Worm (Caenorhabditis elegans) whole organism, L4 larva: ENCODE measurements around the gene T07D4.2.
A peak's percentile ranks its signal among the peaks of the same experiment; 100 is the strongest.

Experiments
- D1046.2 ChIP-seq: fragments of 200-800 bp; sonication (Bioruptor generic); IDR thresholded peaks from 2 replicates; pipeline ENCODE4 v1.3.6; 2022; ENCODE audit warnings: missing genetic modification characterization, missing compliant biosample characterization
- F10B5.3 ChIP-seq: sonication (generic microtip); optimal IDR thresholded peaks from 2 replicates; lab custom pipeline; 2016; ENCODE audit warnings: mild to moderate bottlenecking, missing genetic modification characterization, missing compliant biosample characterization
- F37D6.2 ChIP-seq: sonication (generic microtip); optimal IDR thresholded peaks from 2 replicates; lab custom pipeline; 2016; ENCODE audit warnings: mild to moderate bottlenecking, missing genetic modification characterization, missing compliant biosample characterization
- F44E2.7 ChIP-seq: fragments of 200-800 bp; sonication (Bioruptor generic); IDR thresholded peaks from 2 replicates; pipeline ENCODE4 v2.1.2; 2022; ENCODE audit warnings: missing genetic modification characterization, missing compliant biosample characterization
- R02D3.7 ChIP-seq: fragments of 150-350 bp; sonication (generic microtip); optimal IDR thresholded peaks from 3 replicates; lab custom pipeline; 2014; ENCODE audit warnings: missing biosample characterization, missing genetic modification characterization
- T20F7.1 ChIP-seq: fragments of 200-800 bp; sonication (Bioruptor generic); optimal IDR thresholded peaks from 2 replicates; lab custom pipeline; 2018; ENCODE audit warnings: mild to moderate bottlenecking, missing genetic modification characterization, missing compliant biosample characterization
- Y105C5A.15 ChIP-seq: fragments of 200-800 bp; sonication (Bioruptor generic); IDR thresholded peaks from 2 replicates; pipeline ENCODE4 v1.3.6; 2022; ENCODE audit warnings: missing genetic modification characterization, missing compliant biosample characterization
- Y48G9A.11 ChIP-seq: fragments of 200-800 bp; sonication (Bioruptor generic); IDR thresholded peaks from 2 replicates; pipeline ENCODE4 v1.3.6; 2022; ENCODE audit warnings: missing genetic modification reagents, missing genetic modification characterization, missing compliant biosample characterization
- ZK546.5 ChIP-seq, 2 experiments: sonication (generic microtip); optimal IDR thresholded peaks; 2 replicates each; lab custom pipeline; 2017; ENCODE audit warnings: missing biosample characterization in 2 of 2, missing genetic modification characterization in 2 of 2
- aha-1 ChIP-seq: fragments of 150-350 bp; peaks from one replicate; lab custom pipeline; 2014; ENCODE audit warnings: missing biosample characterization, missing genetic modification characterization
- ama-1 ChIP-seq: fragments of 150-350 bp; optimal IDR thresholded peaks from 2 replicates; lab custom pipeline; 2014; ENCODE audit warnings: inconsistent platforms, mixed read lengths
- attf-4 ChIP-seq: sonication (generic microtip); optimal IDR thresholded peaks from 3 replicates; lab custom pipeline; 2017; ENCODE audit warnings: missing biosample characterization, missing genetic modification characterization
- ceh-20 ChIP-seq: fragments of 200-800 bp; sonication (Bioruptor generic); IDR thresholded peaks from 2 replicates; pipeline ENCODE4 v1.3.6; 2022; ENCODE audit warnings: missing genetic modification reagents, missing genetic modification characterization, missing compliant biosample characterization
- cey-2 ChIP-seq: sonication (generic microtip); optimal IDR thresholded peaks from 3 replicates; lab custom pipeline; 2017; ENCODE audit warnings: missing genetic modification characterization, mild to moderate bottlenecking, missing compliant biosample characterization, antibody characterized with exemption, borderline replicate concordance; ENCODE audit not compliant: insufficient read depth
- ctbp-1 ChIP-seq: fragments of 200-800 bp; sonication (Bioruptor generic); IDR thresholded peaks from 2 replicates; pipeline ENCODE4 v1.3.6; 2022; ENCODE audit warnings: missing genetic modification reagents, missing genetic modification characterization, missing compliant biosample characterization
- daf-12 ChIP-seq: fragments of 150-350 bp; optimal IDR thresholded peaks from 2 replicates; lab custom pipeline; 2014; ENCODE audit warnings: missing biosample characterization, missing genetic modification reagents, missing genetic modification characterization
- daf-19 ChIP-seq: fragments of 200-800 bp; sonication (Bioruptor generic); conservative IDR thresholded peaks from 2 replicates; pipeline ENCODE4 v1.3.6; 2022; ENCODE audit warnings: missing genetic modification characterization, missing compliant biosample characterization
- daf-8 ChIP-seq: fragments of 200-800 bp; sonication (Bioruptor generic); IDR thresholded peaks from 2 replicates; pipeline ENCODE4 v1.3.6; 2022; ENCODE audit warnings: missing genetic modification characterization, missing compliant biosample characterization
- dmd-6 ChIP-seq: fragments of 200-800 bp; sonication (Bioruptor generic); IDR thresholded peaks from 2 replicates; pipeline ENCODE4 v1.3.6; 2022; ENCODE audit warnings: missing genetic modification reagents, missing genetic modification characterization, missing compliant biosample characterization
- dmd-9 ChIP-seq: fragments of 200-800 bp; sonication (Bioruptor generic); IDR thresholded peaks from 2 replicates; pipeline ENCODE4 v1.3.6; 2022; ENCODE audit warnings: missing genetic modification reagents, missing genetic modification characterization, missing compliant biosample characterization
- hlh-11 ChIP-seq: fragments of 200-800 bp; sonication (Bioruptor generic); optimal IDR thresholded peaks from 2 replicates; lab custom pipeline; 2018; ENCODE audit warnings: mild to moderate bottlenecking, missing genetic modification characterization, missing compliant biosample characterization
- hlh-30 ChIP-seq: sonication (generic microtip); optimal IDR thresholded peaks from 2 replicates; lab custom pipeline; 2017; ENCODE audit warnings: antibody characterized with exemption, mild to moderate bottlenecking, missing genetic modification characterization, missing compliant biosample characterization; ENCODE audit not compliant: insufficient read depth
- hmg-1.1 ChIP-seq: fragments of 200-800 bp; sonication (Bioruptor generic); IDR thresholded peaks from 2 replicates; pipeline ENCODE4 v1.3.6; 2022; ENCODE audit warnings: missing genetic modification reagents, missing genetic modification characterization, missing compliant biosample characterization
- lin-13 ChIP-seq: fragments of 150-350 bp; optimal IDR thresholded peaks from 2 replicates; lab custom pipeline; 2014; ENCODE audit warnings: missing biosample characterization, missing genetic modification reagents, missing genetic modification characterization
- lin-38 ChIP-seq: fragments of 200-800 bp; sonication (Bioruptor generic); IDR thresholded peaks from 2 replicates; pipeline ENCODE4 v1.3.6; 2022; ENCODE audit warnings: missing genetic modification reagents, missing genetic modification characterization, missing compliant biosample characterization
- lir-3 ChIP-seq: sonication (generic microtip); optimal IDR thresholded peaks from 2 replicates; lab custom pipeline; 2016; ENCODE audit warnings: mild to moderate bottlenecking, missing genetic modification characterization, missing compliant biosample characterization
- lsy-2 ChIP-seq, 2 experiments: fragments of 150-350 bp in 1 of 2; sonication (generic microtip) in 1 of 2; optimal IDR thresholded peaks; 2 replicates each; lab custom pipeline; 2014 to 2017; ENCODE audit warnings: missing biosample characterization in 2 of 2, missing genetic modification characterization in 2 of 2
- madf-9 ChIP-seq: fragments of 200-800 bp; sonication (Bioruptor generic); conservative IDR thresholded peaks from 2 replicates; pipeline ENCODE4 v1.3.6; 2022; ENCODE audit warnings: missing genetic modification reagents, missing genetic modification characterization, missing compliant biosample characterization
- mdl-1 ChIP-seq, 2 experiments: fragments of 150-350 bp in 1 of 2; sonication (generic microtip) in 1 of 2; optimal IDR thresholded peaks; 2 replicates each; lab custom pipeline; 2014 to 2017; ENCODE audit warnings: missing biosample characterization in 2 of 2, missing genetic modification characterization in 2 of 2
- mep-1 ChIP-seq: fragments of 150-350 bp; sonication (generic microtip); optimal IDR thresholded peaks from 3 replicates; lab custom pipeline; 2014; ENCODE audit warnings: missing biosample characterization, missing genetic modification characterization
- nhr-102 ChIP-seq: sonication (generic microtip); optimal IDR thresholded peaks from 2 replicates; lab custom pipeline; 2016; ENCODE audit warnings: mild to moderate bottlenecking, missing genetic modification characterization, moderate library complexity, missing compliant biosample characterization
- nhr-111 ChIP-seq: fragments of 200-800 bp; sonication (Bioruptor generic); optimal IDR thresholded peaks from 2 replicates; lab custom pipeline; 2018; ENCODE audit warnings: mild to moderate bottlenecking, missing genetic modification characterization, missing compliant biosample characterization
- nhr-25 ChIP-seq: sonication (generic microtip); optimal IDR thresholded peaks from 2 replicates; lab custom pipeline; 2017; ENCODE audit warnings: missing genetic modification characterization, mild to moderate bottlenecking, missing compliant biosample characterization, antibody characterized with exemption, moderate library complexity, borderline replicate concordance; ENCODE audit not compliant: insufficient read depth
- nhr-28 ChIP-seq: fragments of 150-350 bp; optimal IDR thresholded peaks from 2 replicates; lab custom pipeline; 2014; ENCODE audit warnings: missing biosample characterization, missing genetic modification characterization
- nhr-41 ChIP-seq: fragments of 200-800 bp; sonication (Bioruptor generic); IDR thresholded peaks from 2 replicates; pipeline ENCODE4 v1.3.6; 2022; ENCODE audit warnings: missing genetic modification reagents, missing genetic modification characterization, missing compliant biosample characterization
- pha-4 ChIP-seq, 2 experiments: fragments of 150-350 bp in 1 of 2; fragments of 200-800 bp in 1 of 2; sonication (Bioruptor generic) in 1 of 2; IDR thresholded peaks in 1 of 2; optimal IDR thresholded peaks in 1 of 2; 2 replicates each; pipeline versions ENCODE4 v1.3.6 to Lab custom; 2014 to 2022; ENCODE audit warnings: missing genetic modification characterization in 2 of 2, missing genetic modification reagents in 2 of 2, missing biosample characterization in 1 of 2, missing compliant biosample characterization in 1 of 2
- php-3 ChIP-seq: fragments of 200-800 bp; sonication (Bioruptor generic); IDR thresholded peaks from 2 replicates; pipeline ENCODE4 v1.3.6; 2022; ENCODE audit warnings: missing genetic modification reagents, missing genetic modification characterization, missing compliant biosample characterization
- pqm-1 ChIP-seq: sonication (generic microtip); optimal IDR thresholded peaks from 2 replicates; lab custom pipeline; 2017; ENCODE audit warnings: missing biosample characterization, missing genetic modification characterization
- skn-1 ChIP-seq: fragments of 150-350 bp; optimal IDR thresholded peaks from 2 replicates; lab custom pipeline; 2014; ENCODE audit warnings: missing biosample characterization, missing genetic modification characterization
- snpc-4 ChIP-seq: fragments of 150-350 bp; optimal IDR thresholded peaks from 2 replicates; lab custom pipeline; 2014; ENCODE audit warnings: missing biosample characterization, missing genetic modification characterization
- spr-3 ChIP-seq: fragments of 200-800 bp; sonication (Bioruptor generic); optimal IDR thresholded peaks from 2 replicates; lab custom pipeline; 2018; ENCODE audit warnings: mild to moderate bottlenecking, missing genetic modification characterization, missing compliant biosample characterization
- tag-97 ChIP-seq: fragments of 200-800 bp; sonication (Bioruptor generic); IDR thresholded peaks from 2 replicates; pipeline ENCODE4 v1.3.6; 2022; ENCODE audit warnings: missing genetic modification characterization, missing compliant biosample characterization
- unc-130 ChIP-seq: sonication (generic microtip); optimal IDR thresholded peaks from 2 replicates; lab custom pipeline; 2016; ENCODE audit warnings: missing genetic modification reagents, missing genetic modification characterization, missing compliant biosample characterization
- zag-1 ChIP-seq: fragments of 150-350 bp; optimal IDR thresholded peaks from 2 replicates; lab custom pipeline; 2014; ENCODE audit warnings: missing biosample characterization, missing genetic modification characterization
- zfp-2 ChIP-seq: sonication (generic microtip); optimal IDR thresholded peaks from 2 replicates; lab custom pipeline; 2016; ENCODE audit warnings: mild to moderate bottlenecking, missing genetic modification characterization, missing compliant biosample characterization
- zip-2 ChIP-seq: fragments of 150-350 bp; optimal IDR thresholded peaks from 2 replicates; lab custom pipeline; 2014; ENCODE audit warnings: missing biosample characterization, missing genetic modification characterization

The T07D4.2 gene

DNA sequence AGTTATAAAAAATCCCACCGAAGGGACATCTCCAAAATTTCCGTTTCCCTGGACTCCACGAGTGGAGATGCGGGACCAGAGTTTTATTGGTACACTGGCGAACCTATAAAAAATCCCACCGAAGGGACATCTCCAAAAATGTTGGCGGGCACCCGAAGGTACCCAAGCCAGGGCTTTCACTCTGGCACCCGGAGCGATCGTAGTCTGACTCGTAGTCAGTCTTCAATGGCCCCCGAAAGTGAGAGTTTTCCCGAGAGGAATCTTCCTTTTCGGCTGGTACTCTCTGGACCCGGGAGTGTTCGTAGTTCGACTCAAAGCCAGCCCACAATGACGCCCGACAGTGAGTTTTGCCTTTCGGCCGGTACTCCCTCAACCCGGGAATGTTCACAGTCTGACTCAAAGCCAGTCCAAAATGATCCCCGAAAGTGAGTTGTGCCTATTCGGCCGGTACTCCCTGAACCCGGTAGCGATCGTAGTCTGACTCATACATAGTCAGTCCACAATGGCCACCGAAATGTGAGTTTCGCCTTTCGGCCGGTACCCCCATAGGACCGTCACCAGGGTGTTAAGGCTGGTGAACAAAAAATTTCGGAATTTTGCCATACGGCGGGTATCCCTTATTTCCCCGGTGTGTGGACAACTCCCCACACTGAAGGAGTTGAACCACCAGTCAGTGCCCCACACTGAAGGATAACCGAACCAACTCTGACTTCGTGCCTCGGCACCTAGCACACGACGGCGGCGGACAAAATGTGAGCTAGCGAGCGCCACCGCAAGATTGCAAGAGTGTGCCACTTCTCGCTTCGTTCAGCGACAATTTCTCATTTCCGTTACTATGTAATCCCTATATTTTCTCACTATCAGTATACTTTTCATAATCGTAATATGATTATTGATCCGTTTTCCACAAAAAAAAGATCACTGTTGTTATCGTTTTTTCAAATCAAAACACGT lies 3.6 kb upstream of the T07D4.2 start (continued):
- no peak for TF ChIP-seq lsy-2 (tag; optimal IDR thresholded peaks at IDR 0.05; lab: Kevin White, UChicago)
- TF ChIP-seq zag-1 = no peak
- no peak for TF ChIP-seq F44E2.7 (GFP tag; lab: Robert Waterston, UW)
- no peak for TF ChIP-seq Y105C5A.15 (GFP tag; lab: Robert Waterston, UW)
- 0 out of 2 replicates have a peak, but pooled peaks have one; percentile 9 for TF ChIP-seq php-3 (GFP tag; lab: Robert Waterston, UW)
- peak; percentile 13 for TF ChIP-seq unc-130 (GFP tag; lab: Kevin White, UChicago)
- no peak for TF ChIP-seq daf-19
- no peak for TF ChIP-seq nhr-25 (tag; lab: Kevin White, UChicago)
- no peak for TF ChIP-seq attf-4 (tag; lab: Kevin White, UChicago)
- no peak for TF ChIP-seq pha-4 (GFP tag; IDR thresholded peaks at IDR 0.05; lab: Robert Waterston, UW)
- no peak for TF ChIP-seq pha-4 (tag; optimal IDR thresholded peaks at IDR 0.05; lab: Kevin White, UChicago)
- no peak for TF ChIP-seq skn-1
- no peak for TF ChIP-seq nhr-111
- TF ChIP-seq, all 104 proteins: peak for 9

DNA sequence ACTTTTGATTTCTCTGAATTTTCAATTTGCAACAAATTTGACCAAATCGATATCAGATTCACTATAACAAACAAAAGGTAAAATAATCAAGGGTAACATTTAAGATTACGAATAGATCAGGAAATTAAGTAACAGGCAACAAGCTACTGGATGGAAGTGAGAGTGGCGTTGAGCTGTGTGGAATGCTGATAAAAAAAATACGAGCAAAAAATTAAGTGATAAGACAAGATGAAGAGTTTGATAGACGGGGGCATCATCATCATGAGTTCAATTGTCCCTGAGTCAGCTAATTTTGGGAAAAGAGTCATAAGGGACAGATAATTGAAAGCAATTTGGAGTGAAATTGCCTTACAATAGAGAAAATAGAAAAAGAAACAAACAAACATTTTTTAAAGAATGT lies 6.9 kb downstream of the T07D4.2 start:
- TF ChIP-seq lir-3 (tag; lab: Kevin White, UChicago) (no peak), R02D3.7 (tag; lab: Kevin White, UChicago) (no peak), D1046.2 (GFP tag; lab: Robert Waterston, UW) (no peak), snpc-4 (tag; lab: Kevin White, UChicago) (no peak), zfp-2 (no peak), nhr-28 (tag; lab: Kevin White, UChicago) (peak; percentile 34), ceh-20 (GFP tag; lab: Robert Waterston, UW) (no peak), spr-3 (GFP tag; lab: Kevin White, UChicago) (no peak), F10B5.3 (tag; lab: Kevin White, UChicago) (no peak), dmd-6 (GFP tag; lab: Robert Waterston, UW) (peak; percentile 76), zag-1 (no peak), daf-8 (GFP tag; lab: Robert Waterston, UW) (no peak), lin-38 (no peak), Y105C5A.15 (GFP tag; lab: Robert Waterston, UW) (no peak), daf-12 (tag; lab: Kevin White, UChicago) (no peak), Y48G9A.11 (GFP tag; lab: Robert Waterston, UW) (no peak), hlh-11 (tag; lab: Kevin White, UChicago) (peak; percentile 58), aha-1 (tag; lab: Kevin White, UChicago) (peak; percentile 25), dmd-9 (no peak), lsy-2 (tag; optimal IDR thresholded peaks at IDR 0.05; lab: Kevin White, UChicago) (no peak), skn-1 (no peak), tag-97 (GFP tag; lab: Robert Waterston, UW) (no peak), F37D6.2 (tag; lab: Kevin White, UChicago) (no peak), hlh-30 (peak; percentile 8), zip-2 (tag; lab: Kevin White, UChicago) (no peak), ZK546.5 (tag; optimal IDR thresholded peaks at IDR 0.05; lab: Kevin White, UChicago) (no peak), madf-9 (GFP tag; lab: Robert Waterston, UW) (no peak), nhr-41 (GFP tag; lab: Robert Waterston, UW) (no peak), F44E2.7 (GFP tag; lab: Robert Waterston, UW) (no peak), lin-13 (no peak), ctbp-1 (no peak), T20F7.1 (GFP tag; lab: Kevin White, UChicago) (no peak), hmg-1.1 (no peak), cey-2 (tag; lab: Kevin White, UChicago) (no peak), pqm-1 (tag; lab: Kevin White, UChicago) (peak; percentile 80), mdl-1 (tag; optimal IDR thresholded peaks at IDR 0.05; lab: Kevin White, UChicago) (no peak), mep-1 (no peak), nhr-102 (no peak), ama-1 (lab: Kevin White, UChicago) (no peak)
- TF ChIP-seq, all 104 proteins: peak for 6
